Worm (Caenorhabditis elegans): ENCODE results near the gene nos-2.
A peak's percentile ranks its signal among the peaks of the same experiment; 100 is the strongest.

Gene nos-2

DNA sequence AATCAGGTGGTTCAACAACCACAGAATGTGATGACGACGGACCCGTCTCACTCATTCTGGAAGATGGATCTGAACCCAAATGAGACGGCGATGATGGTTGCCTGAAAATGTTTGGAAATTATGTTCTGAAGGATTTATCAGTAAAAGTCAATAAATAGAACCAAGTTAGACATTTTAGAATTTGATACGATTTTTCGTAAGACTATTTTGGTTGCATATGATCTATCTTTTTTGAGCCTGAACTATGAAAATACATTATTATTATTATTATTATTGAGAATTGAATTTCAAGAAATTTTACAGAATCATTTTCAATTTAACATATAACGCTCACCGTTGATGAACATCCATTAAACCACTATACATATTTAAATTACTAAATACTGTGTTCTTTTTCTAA is 44.5 kb downstream of the nos-2 start, which contains the start of gene F10E7.9:
Gene F10E7.9, minus strand, starts transcription at position 101 of the 400 bp plus-strand sequence.
- TF ChIP-seq ref-1 (GFP tag; conservative IDR thresholded peaks at IDR 0.05) (no peak), flt-1 (GFP tag; IDR thresholded peaks at IDR 0.05) (no peak), med-1 (GFP tag; optimal IDR thresholded peaks at IDR 0.05; ENCODE audit: insufficient read depth) (no peak), klf-2 (GFP tag; conservative IDR thresholded peaks at IDR 0.05) (no peak), T22C8.4 (GFP tag; IDR thresholded peaks at IDR 0.05) (no peak), tab-1 (GFP tag; IDR thresholded peaks at IDR 0.05) (no peak), ztf-29 (GFP tag; IDR thresholded peaks at IDR 0.05) (no peak), ztf-23 (GFP tag; IDR thresholded peaks at IDR 0.05) (no peak), cog-1 (tag; optimal IDR thresholded peaks at IDR 0.05) (no peak)

DNA sequence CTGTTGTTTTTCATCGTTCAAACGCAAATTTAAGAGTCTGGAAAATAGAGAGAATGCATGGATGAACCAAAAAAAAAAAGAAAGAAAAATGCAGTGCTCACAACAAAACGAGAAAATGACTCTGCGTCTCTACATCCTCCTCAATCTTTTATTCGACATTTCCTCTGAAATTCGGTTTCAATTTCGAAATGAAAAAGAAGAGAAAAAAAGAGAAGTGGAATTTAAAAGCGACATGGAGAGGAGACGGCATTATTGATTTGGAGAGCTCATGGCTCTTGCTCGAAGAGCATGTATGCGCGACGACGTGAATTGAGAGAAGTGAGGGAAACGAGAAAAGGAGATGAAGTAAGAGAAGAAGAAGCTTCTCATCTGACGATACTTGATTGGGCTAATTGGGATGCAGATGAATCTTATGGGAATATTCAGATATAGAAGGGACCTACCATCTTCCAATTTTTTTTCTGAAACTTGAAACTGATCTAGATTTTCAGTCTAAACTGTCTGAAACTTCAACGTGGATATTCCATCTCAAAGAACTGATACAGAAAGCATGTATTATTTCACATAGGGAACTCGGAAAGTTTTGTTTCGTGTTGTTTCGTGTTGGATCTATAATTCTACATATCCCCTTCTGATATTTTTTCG is 45.7 kb downstream of the nos-2 start:
- TF ChIP-seq ref-1 (GFP tag; conservative IDR thresholded peaks at IDR 0.05), result no peak
- TF ChIP-seq ztf-23 (GFP tag; IDR thresholded peaks at IDR 0.05), result no peak
- TF ChIP-seq tab-1 (GFP tag; IDR thresholded peaks at IDR 0.05), result no peak
- no peak for TF ChIP-seq cog-1 (tag; optimal IDR thresholded peaks at IDR 0.05)
- TF ChIP-seq med-1 (GFP tag; optimal IDR thresholded peaks at IDR 0.05; ENCODE audit: insufficient read depth), result no peak
- no peak for TF ChIP-seq klf-2 (GFP tag; conservative IDR thresholded peaks at IDR 0.05)
- no peak for TF ChIP-seq flt-1 (GFP tag; IDR thresholded peaks at IDR 0.05)
- TF ChIP-seq ztf-29 (GFP tag; IDR thresholded peaks at IDR 0.05), result no peak
- no peak for TF ChIP-seq T22C8.4 (GFP tag; IDR thresholded peaks at IDR 0.05)

DNA sequence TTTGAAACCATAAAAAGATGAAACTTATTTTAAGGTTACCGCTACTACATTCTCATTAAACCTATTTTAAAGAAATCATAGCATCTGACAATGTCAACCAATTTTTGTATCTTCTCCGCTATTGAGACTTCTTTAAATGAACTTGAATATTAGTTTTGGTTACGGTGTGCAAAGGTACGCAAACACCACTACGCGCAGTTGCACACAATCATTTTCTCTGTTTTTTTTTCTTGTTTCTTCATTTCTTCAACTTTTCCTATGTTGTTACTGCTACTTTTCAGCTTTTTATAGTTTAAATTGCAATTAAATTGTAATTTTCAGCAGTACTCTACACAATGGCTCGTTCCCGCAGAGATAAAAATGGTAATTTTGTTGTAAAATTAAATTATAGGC is 46.2 kb downstream of the nos-2 start, which contains the start of gene F10E7.5:
Gene F10E7.5, plus strand, starts transcription at position 322 of the 393 bp plus-strand sequence.
- TF ChIP-seq med-1 (GFP tag; optimal IDR thresholded peaks at IDR 0.05; ENCODE audit: insufficient read depth), result no peak
- TF ChIP-seq cog-1 (tag; optimal IDR thresholded peaks at IDR 0.05), result peak; percentile 35

DNA sequence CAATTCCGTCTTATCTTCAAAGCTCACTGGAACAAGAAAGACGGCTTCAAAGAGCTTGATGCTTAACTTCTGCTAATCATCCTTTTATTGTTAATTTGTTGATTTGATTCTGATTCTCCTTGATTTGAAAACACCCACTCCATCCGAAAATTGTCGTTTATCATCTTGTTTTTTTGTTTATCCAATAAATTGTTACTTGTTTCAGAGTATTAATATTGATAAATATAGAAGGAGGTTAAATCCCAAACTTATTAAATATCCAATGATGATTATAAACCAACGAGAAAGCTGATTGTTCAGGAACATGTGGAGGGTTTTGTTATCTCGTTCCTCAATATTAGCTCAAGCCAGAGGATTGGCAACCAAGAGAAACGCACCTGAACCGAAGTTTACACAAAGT is 47.4 kb downstream of the nos-2 start, which contains the start of gene F10E7.6:
Gene F10E7.6, plus strand, starts transcription at position 301 of the 400 bp plus-strand sequence.
- TF ChIP-seq ztf-23 (GFP tag; IDR thresholded peaks at IDR 0.05), result no peak
- TF ChIP-seq T22C8.4 (GFP tag; IDR thresholded peaks at IDR 0.05), result no peak
- TF ChIP-seq ztf-29 (GFP tag; IDR thresholded peaks at IDR 0.05), result no peak
- TF ChIP-seq klf-2 (GFP tag; conservative IDR thresholded peaks at IDR 0.05), result no peak
- TF ChIP-seq tab-1 (GFP tag; IDR thresholded peaks at IDR 0.05), result no peak
- no peak for TF ChIP-seq flt-1 (GFP tag; IDR thresholded peaks at IDR 0.05)
- TF ChIP-seq ref-1 (GFP tag; conservative IDR thresholded peaks at IDR 0.05), result no peak
- TF ChIP-seq cog-1 (tag; optimal IDR thresholded peaks at IDR 0.05), result no peak
- TF ChIP-seq med-1 (GFP tag; optimal IDR thresholded peaks at IDR 0.05; ENCODE audit: insufficient read depth), result no peak

DNA sequence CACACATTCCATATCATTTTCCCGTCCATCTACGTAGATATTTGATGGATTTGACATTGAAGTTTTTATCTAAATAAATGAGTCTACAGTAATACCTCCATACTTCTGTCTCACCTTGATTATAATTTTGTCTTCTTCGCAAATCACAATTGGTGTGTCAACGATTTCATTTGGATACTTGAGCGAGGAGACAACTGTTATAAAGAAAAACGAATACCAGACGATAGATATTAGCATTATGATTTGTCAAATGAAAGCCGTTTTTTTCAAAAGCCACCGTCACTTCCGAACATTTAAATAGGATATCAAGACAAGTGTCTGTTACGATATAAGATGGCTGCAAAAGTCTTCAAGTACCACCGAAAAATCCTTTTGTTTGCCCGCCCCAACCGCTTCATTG is 50.2 kb downstream of the nos-2 start, which contains the start of gene cutl-5:
Gene cutl-5, minus strand, starts transcription at position 269 of the 400 bp plus-strand sequence.
- TF ChIP-seq ref-1 (GFP tag; conservative IDR thresholded peaks at IDR 0.05), result no peak
- TF ChIP-seq flt-1 (GFP tag; IDR thresholded peaks at IDR 0.05), result no peak
- TF ChIP-seq ztf-29 (GFP tag; IDR thresholded peaks at IDR 0.05), result no peak
- no peak for TF ChIP-seq cog-1 (tag; optimal IDR thresholded peaks at IDR 0.05)
- TF ChIP-seq klf-2 (GFP tag; conservative IDR thresholded peaks at IDR 0.05), result no peak
- TF ChIP-seq med-1 (GFP tag; optimal IDR thresholded peaks at IDR 0.05; ENCODE audit: insufficient read depth), result no peak
- no peak for TF ChIP-seq T22C8.4 (GFP tag; IDR thresholded peaks at IDR 0.05)
- TF ChIP-seq tab-1 (GFP tag; IDR thresholded peaks at IDR 0.05), result no peak
- TF ChIP-seq ztf-23 (GFP tag; IDR thresholded peaks at IDR 0.05), result no peak

DNA sequence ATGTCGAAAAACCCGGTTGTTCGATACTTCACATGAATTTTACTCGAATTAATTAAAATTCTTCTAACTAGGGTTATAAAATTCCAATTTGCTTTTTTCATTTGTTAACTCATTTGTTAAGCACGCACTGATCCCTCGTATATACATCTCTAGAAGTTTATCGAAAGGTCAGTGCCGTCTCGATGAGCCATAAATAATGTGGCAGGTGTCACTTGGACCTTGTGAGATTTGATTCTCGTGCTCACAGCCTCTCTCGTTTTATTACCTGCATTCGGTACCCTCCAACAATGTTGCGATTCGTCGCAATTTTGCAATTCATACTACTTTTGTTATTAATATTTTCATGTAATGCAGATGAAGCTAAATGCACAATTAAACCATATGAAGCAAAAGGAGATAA is 50.9 kb downstream of the nos-2 start, which contains the start of gene spon-1:
Gene spon-1, plus strand, starts transcription at position 208 of the 400 bp plus-strand sequence.
- TF ChIP-seq cog-1 (tag; optimal IDR thresholded peaks at IDR 0.05) (no peak), tab-1 (GFP tag; IDR thresholded peaks at IDR 0.05) (no peak), ref-1 (GFP tag; conservative IDR thresholded peaks at IDR 0.05) (no peak), ztf-23 (GFP tag; IDR thresholded peaks at IDR 0.05) (no peak)
